Fruit fly (Drosophila melanogaster): Measurements from ENCODE around the gene Cpr66D.
A peak's percentile ranks its signal among the peaks of the same experiment; 100 is the strongest.

Gene Cpr66D

dm6 chr3L:8675029-8675544 is 34.8 kb downstream of the Cpr66D start:
- TF ChIP-seq EcR (GFP tag; optimal IDR thresholded peaks at IDR 0.05) (no peak), psq (optimal IDR thresholded peaks at IDR 0.05) (no peak), Dll (optimal IDR thresholded peaks at IDR 0.05) (no peak), pan (optimal IDR thresholded peaks at IDR 0.05) (no peak), CG8478 (optimal IDR thresholded peaks at IDR 0.05) (no peak), usp (GFP tag; optimal IDR thresholded peaks at IDR 0.05) (no peak)

dm6 chr3L:8675545-8676084 is 35.4 kb downstream of the Cpr66D start, which contains the start of gene hry:
Gene hry (plus strand): TSS chr3L:8675759.
- TF ChIP-seq EcR (GFP tag; optimal IDR thresholded peaks at IDR 0.05) (no peak), Dll (optimal IDR thresholded peaks at IDR 0.05) (peak; percentile 24), CG8478 (optimal IDR thresholded peaks at IDR 0.05) (no peak), psq (optimal IDR thresholded peaks at IDR 0.05) (no peak)

- TF ChIP-seq pan (optimal IDR thresholded peaks at IDR 0.05) (no peak), EcR (GFP tag; optimal IDR thresholded peaks at IDR 0.05) (no peak), psq (optimal IDR thresholded peaks at IDR 0.05) (no peak), usp (GFP tag; optimal IDR thresholded peaks at IDR 0.05) (no peak), CG8478 (optimal IDR thresholded peaks at IDR 0.05) (no peak), Dll (optimal IDR thresholded peaks at IDR 0.05) (no peak)
These were observed 36.3 kb downstream of the Cpr66D start for dm6 chr3L:8676500-8676899.

dm6 chr3L:8677774-8678173 is 37.5 kb downstream of the Cpr66D start:
- no peak for TF ChIP-seq usp (GFP tag; optimal IDR thresholded peaks at IDR 0.05)
- no peak for TF ChIP-seq Dll (optimal IDR thresholded peaks at IDR 0.05)
- no peak for TF ChIP-seq EcR (GFP tag; optimal IDR thresholded peaks at IDR 0.05)
- no peak for TF ChIP-seq psq (optimal IDR thresholded peaks at IDR 0.05)
- no peak for TF ChIP-seq CG8478 (optimal IDR thresholded peaks at IDR 0.05)
- no peak for TF ChIP-seq pan (optimal IDR thresholded peaks at IDR 0.05)

dm6 chr3L:8680353-8680752 is 40.1 kb downstream of the Cpr66D start:
- TF ChIP-seq Dll (optimal IDR thresholded peaks at IDR 0.05): no peak
- no peak for TF ChIP-seq psq (optimal IDR thresholded peaks at IDR 0.05)
- TF ChIP-seq pan (optimal IDR thresholded peaks at IDR 0.05): no peak
- TF ChIP-seq usp (GFP tag; optimal IDR thresholded peaks at IDR 0.05): no peak
- TF ChIP-seq EcR (GFP tag; optimal IDR thresholded peaks at IDR 0.05): no peak
- TF ChIP-seq CG8478 (optimal IDR thresholded peaks at IDR 0.05): no peak

dm6 chr3L:8681271-8681670 is 41.0 kb downstream of the Cpr66D start:
- TF ChIP-seq pan (optimal IDR thresholded peaks at IDR 0.05) (no peak), EcR (GFP tag; optimal IDR thresholded peaks at IDR 0.05) (no peak), Dll (optimal IDR thresholded peaks at IDR 0.05) (no peak), psq (optimal IDR thresholded peaks at IDR 0.05) (no peak), CG8478 (optimal IDR thresholded peaks at IDR 0.05) (no peak), usp (GFP tag; optimal IDR thresholded peaks at IDR 0.05) (no peak)

dm6 chr3L:8681896-8682550 is 41.8 kb downstream of the Cpr66D start:
- no peak for TF ChIP-seq CG8478 (optimal IDR thresholded peaks at IDR 0.05)

- TF ChIP-seq CG8478 (optimal IDR thresholded peaks at IDR 0.05) (no peak), EcR (GFP tag; optimal IDR thresholded peaks at IDR 0.05) (no peak), Dll (optimal IDR thresholded peaks at IDR 0.05) (no peak), pan (optimal IDR thresholded peaks at IDR 0.05) (no peak), psq (optimal IDR thresholded peaks at IDR 0.05) (no peak), usp (GFP tag; optimal IDR thresholded peaks at IDR 0.05) (no peak)
These were observed 42.5 kb downstream of the Cpr66D start for dm6 chr3L:8682551-8683375.

- TF ChIP-seq EcR (GFP tag; optimal IDR thresholded peaks at IDR 0.05) (no peak), usp (GFP tag; optimal IDR thresholded peaks at IDR 0.05) (no peak), CG8478 (optimal IDR thresholded peaks at IDR 0.05) (no peak), psq (optimal IDR thresholded peaks at IDR 0.05) (no peak), pan (optimal IDR thresholded peaks at IDR 0.05) (no peak)
These were observed 43.5 kb downstream of the Cpr66D start for dm6 chr3L:8683773-8684172.

- TF ChIP-seq Dll (optimal IDR thresholded peaks at IDR 0.05) (no peak), usp (GFP tag; optimal IDR thresholded peaks at IDR 0.05) (no peak)
These were observed 44.3 kb downstream of the Cpr66D start for dm6 chr3L:8684419-8685081.

dm6 chr3L:8686646-8687045 is 46.4 kb downstream of the Cpr66D start:
- no peak for TF ChIP-seq CG8478 (optimal IDR thresholded peaks at IDR 0.05)
- no peak for TF ChIP-seq psq (optimal IDR thresholded peaks at IDR 0.05)
- TF ChIP-seq EcR (GFP tag; optimal IDR thresholded peaks at IDR 0.05): no peak
- no peak for TF ChIP-seq usp (GFP tag; optimal IDR thresholded peaks at IDR 0.05)
- TF ChIP-seq Dll (optimal IDR thresholded peaks at IDR 0.05): no peak
- no peak for TF ChIP-seq pan (optimal IDR thresholded peaks at IDR 0.05)
